Worm (Caenorhabditis elegans): ENCODE measurements around the gene F07C6.2.

The F07C6.2 gene

ce11 chrIV:12757470-12757869 is 33.5 kb upstream of the F07C6.2 start, which contains the start of gene flp-9:
Gene flp-9 (minus strand): TSS chrIV:12757570.
- TF ChIP-seq hnd-1 (tag; optimal IDR thresholded peaks at IDR 0.05): no peak
- TF ChIP-seq scrt-1 (GFP tag; IDR thresholded peaks at IDR 0.05): no peak
- no peak for TF ChIP-seq ceh-36 (tag; optimal IDR thresholded peaks at IDR 0.05)

ce11 chrIV:12762782-12763181 is 28.2 kb upstream of the F07C6.2 start:
- TF ChIP-seq aly-1 (tag; optimal IDR thresholded peaks at IDR 0.05): no peak
- no peak for TF ChIP-seq tbx-37 (GFP tag; conservative IDR thresholded peaks at IDR 0.05)
- no peak for TF ChIP-seq ceh-13 (GFP tag; optimal IDR thresholded peaks at IDR 0.05)
- TF ChIP-seq hmg-4 (GFP tag; optimal IDR thresholded peaks at IDR 0.05): no peak
- TF ChIP-seq ceh-36 (tag; optimal IDR thresholded peaks at IDR 0.05): no peak
- TF ChIP-seq ets-7 (tag; optimal IDR thresholded peaks at IDR 0.05): no peak
- no peak for TF ChIP-seq F13C5.2 (tag; optimal IDR thresholded peaks at IDR 0.05)
- no peak for TF ChIP-seq B0310.2 (tag; optimal IDR thresholded peaks at IDR 0.05)
- no peak for TF ChIP-seq hmbx-1 (tag; optimal IDR thresholded peaks at IDR 0.05)
- no peak for TF ChIP-seq hnd-1 (tag; optimal IDR thresholded peaks at IDR 0.05)
- no peak for TF ChIP-seq pes-1 (GFP tag; IDR thresholded peaks at IDR 0.05)
- no peak for TF ChIP-seq ama-1 (optimal IDR thresholded peaks at IDR 0.05)
- no peak for TF ChIP-seq scrt-1 (GFP tag; IDR thresholded peaks at IDR 0.05)
- TF ChIP-seq sea-1 (GFP tag; conservative IDR thresholded peaks at IDR 0.05): no peak
- TF ChIP-seq tbx-11 (GFP tag; IDR thresholded peaks at IDR 0.05): no peak
- TF ChIP-seq tra-4 (tag; optimal IDR thresholded peaks at IDR 0.05): no peak
- no peak for TF ChIP-seq flt-1 (GFP tag; IDR thresholded peaks at IDR 0.05)

DNA sequence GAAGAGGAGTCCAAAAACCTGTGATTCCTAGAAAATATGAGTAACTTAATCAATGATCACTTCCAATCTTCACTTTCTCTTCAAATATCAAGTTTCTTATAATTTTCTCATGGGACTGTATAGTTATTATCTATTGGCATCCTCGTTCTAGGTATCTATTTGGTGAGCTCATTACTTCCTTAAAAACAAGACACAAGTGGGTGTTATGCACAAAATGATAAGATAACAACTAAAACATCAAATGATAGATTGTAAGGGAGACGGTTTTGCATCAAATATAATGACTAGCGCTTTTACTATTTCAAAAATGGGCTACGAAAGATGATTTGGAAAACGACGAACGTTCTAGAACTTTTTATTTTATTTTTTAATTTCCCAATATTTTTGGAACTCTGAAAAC is 25.9 kb upstream of the F07C6.2 start, which contains the start of gene ZK897.10:
Gene ZK897.10 (plus strand): TSS at position 285 of the 400 bp plus-strand sequence.
- TF ChIP-seq F13C5.2 (tag; optimal IDR thresholded peaks at IDR 0.05): no peak

DNA sequence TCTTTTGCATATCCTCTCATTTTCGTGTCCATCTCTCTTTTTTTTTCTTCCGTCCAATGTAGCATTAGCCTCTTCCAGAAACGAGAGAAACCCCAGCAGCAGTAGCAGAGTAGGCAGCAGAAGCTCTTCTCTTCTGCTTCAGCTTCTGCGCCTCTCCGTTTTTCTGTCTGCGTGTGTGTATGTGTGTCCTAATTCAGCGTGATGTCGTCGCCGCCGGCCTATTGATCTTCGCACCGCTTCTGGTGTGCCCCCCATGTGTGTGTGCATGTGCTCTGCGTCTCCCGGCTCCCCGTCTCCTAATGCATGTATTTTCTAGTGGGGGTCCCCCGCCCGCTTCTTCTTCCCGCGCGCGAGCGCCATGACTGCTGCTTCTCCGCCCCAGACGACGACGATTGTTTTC is 19.6 kb upstream of the F07C6.2 start:
- TF ChIP-seq flt-1 (GFP tag; IDR thresholded peaks at IDR 0.05) (no peak), hmbx-1 (tag; optimal IDR thresholded peaks at IDR 0.05) (no peak), B0310.2 (tag; optimal IDR thresholded peaks at IDR 0.05) (no peak), hmg-4 (GFP tag; optimal IDR thresholded peaks at IDR 0.05) (no peak), ama-1 (optimal IDR thresholded peaks at IDR 0.05) (no peak), hnd-1 (tag; optimal IDR thresholded peaks at IDR 0.05) (no peak), F13C5.2 (tag; optimal IDR thresholded peaks at IDR 0.05) (no peak), tbx-11 (GFP tag; IDR thresholded peaks at IDR 0.05) (no peak), ets-7 (tag; optimal IDR thresholded peaks at IDR 0.05) (no peak), scrt-1 (GFP tag; IDR thresholded peaks at IDR 0.05) (no peak), ceh-36 (tag; optimal IDR thresholded peaks at IDR 0.05) (no peak), tbx-37 (GFP tag; conservative IDR thresholded peaks at IDR 0.05) (no peak), pes-1 (GFP tag; IDR thresholded peaks at IDR 0.05) (no peak), tra-4 (tag; optimal IDR thresholded peaks at IDR 0.05) (no peak), sea-1 (GFP tag; conservative IDR thresholded peaks at IDR 0.05) (no peak), ceh-13 (GFP tag; optimal IDR thresholded peaks at IDR 0.05) (no peak), aly-1 (tag; optimal IDR thresholded peaks at IDR 0.05) (no peak)

DNA sequence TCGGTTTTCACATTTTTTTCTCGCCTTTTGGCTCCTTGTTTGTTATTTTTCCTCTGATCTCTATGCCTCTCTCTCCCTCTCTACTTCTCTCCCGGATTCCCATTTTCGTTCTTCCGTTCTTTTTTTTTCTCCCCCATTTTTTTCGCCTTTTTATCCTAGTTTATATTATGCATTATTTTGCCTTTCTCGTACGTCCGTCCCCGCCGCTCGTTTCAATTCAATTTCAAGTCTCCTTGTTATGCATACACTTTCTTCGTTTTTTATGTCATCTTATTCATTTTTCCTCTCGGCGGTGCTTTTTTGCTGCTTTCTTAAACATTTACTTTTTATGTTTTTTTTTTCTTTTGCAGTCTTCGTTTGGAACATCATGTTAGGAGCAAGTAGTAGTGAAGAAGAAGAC is 17.5 kb upstream of the F07C6.2 start, which contains the start of gene unc-31:
Gene unc-31 (plus strand): TSS at position 349 of the 400 bp plus-strand sequence.
- no peak for TF ChIP-seq scrt-1 (GFP tag; IDR thresholded peaks at IDR 0.05)
- TF ChIP-seq aly-1 (tag; optimal IDR thresholded peaks at IDR 0.05): no peak
- no peak for TF ChIP-seq ceh-13 (GFP tag; optimal IDR thresholded peaks at IDR 0.05)
- no peak for TF ChIP-seq B0310.2 (tag; optimal IDR thresholded peaks at IDR 0.05)
- no peak for TF ChIP-seq ceh-36 (tag; optimal IDR thresholded peaks at IDR 0.05)
- TF ChIP-seq hmg-4 (GFP tag; optimal IDR thresholded peaks at IDR 0.05): no peak
- no peak for TF ChIP-seq ama-1 (optimal IDR thresholded peaks at IDR 0.05)
- no peak for TF ChIP-seq hmbx-1 (tag; optimal IDR thresholded peaks at IDR 0.05)
- TF ChIP-seq hnd-1 (tag; optimal IDR thresholded peaks at IDR 0.05): no peak
- no peak for TF ChIP-seq ets-7 (tag; optimal IDR thresholded peaks at IDR 0.05)
- TF ChIP-seq sea-1 (GFP tag; conservative IDR thresholded peaks at IDR 0.05): no peak

ce11 chrIV:12780980-12781379 is 10.0 kb upstream of the F07C6.2 start:
- no peak for TF ChIP-seq ets-7 (tag; optimal IDR thresholded peaks at IDR 0.05)
- no peak for TF ChIP-seq ceh-13 (GFP tag; optimal IDR thresholded peaks at IDR 0.05)
- no peak for TF ChIP-seq aly-1 (tag; optimal IDR thresholded peaks at IDR 0.05)
- no peak for TF ChIP-seq hnd-1 (tag; optimal IDR thresholded peaks at IDR 0.05)
- no peak for TF ChIP-seq hmbx-1 (tag; optimal IDR thresholded peaks at IDR 0.05)

DNA sequence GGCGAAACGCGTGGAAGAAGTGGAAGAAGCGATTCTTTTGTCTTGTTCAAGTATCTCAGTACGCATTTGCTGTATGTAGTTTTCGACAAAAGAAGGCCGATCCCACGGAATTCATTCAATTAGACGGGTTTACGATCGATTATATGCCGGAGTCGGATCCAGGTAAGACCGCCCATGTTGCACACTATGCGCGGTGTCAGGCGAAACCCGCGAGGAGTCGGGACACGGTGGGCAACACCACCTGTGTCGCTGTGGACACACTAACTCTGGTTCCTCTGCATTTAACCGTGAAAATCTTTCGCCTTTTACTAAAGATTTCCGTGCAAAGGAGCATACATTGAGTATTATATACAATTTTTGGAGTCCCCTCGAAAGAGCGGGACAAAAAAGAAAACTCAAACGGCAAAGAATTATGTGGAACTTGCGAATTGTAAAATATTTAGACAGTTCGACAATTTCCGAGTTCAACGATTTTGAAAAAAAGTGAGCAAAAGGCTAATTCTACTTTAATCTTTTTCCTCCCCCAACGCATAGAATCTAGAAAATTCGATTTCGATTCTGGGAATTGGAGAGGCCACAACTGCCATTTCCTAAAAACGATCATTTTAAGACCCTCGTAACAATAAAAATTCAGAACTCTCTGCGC is 9.0 kb upstream of the F07C6.2 start:
- TF ChIP-seq sea-1 (GFP tag; conservative IDR thresholded peaks at IDR 0.05): 0 out of 2 replicates have a peak, but pooled peaks have one; percentile 40
- no peak for TF ChIP-seq ets-7 (tag; optimal IDR thresholded peaks at IDR 0.05)

ce11 chrIV:12783165-12783564 is 7.8 kb upstream of the F07C6.2 start:
- no peak for TF ChIP-seq scrt-1 (GFP tag; IDR thresholded peaks at IDR 0.05)
- no peak for TF ChIP-seq F13C5.2 (tag; optimal IDR thresholded peaks at IDR 0.05)
- TF ChIP-seq sea-1 (GFP tag; conservative IDR thresholded peaks at IDR 0.05): no peak
- TF ChIP-seq tra-4 (tag; optimal IDR thresholded peaks at IDR 0.05): no peak

DNA sequence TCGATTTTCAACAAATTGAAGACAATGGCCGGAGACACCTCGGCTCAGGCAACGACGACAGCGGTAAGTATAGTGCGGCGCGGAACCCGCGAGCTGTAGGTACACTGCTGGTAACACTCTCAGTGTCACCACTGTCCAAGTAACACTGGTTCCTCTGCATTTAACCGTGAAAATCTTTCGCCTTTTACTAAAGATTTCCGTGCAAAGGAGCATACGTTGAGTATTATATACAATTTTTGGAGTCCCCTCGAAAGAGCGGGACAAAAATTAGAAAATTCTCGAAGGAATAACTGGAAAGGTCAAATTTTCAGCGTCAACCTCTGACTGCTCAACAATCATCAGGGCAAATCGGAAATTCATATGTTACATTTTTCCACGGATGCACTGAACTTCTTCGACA is 5.0 kb upstream of the F07C6.2 start:
- TF ChIP-seq ceh-36 (tag; optimal IDR thresholded peaks at IDR 0.05): no peak
- TF ChIP-seq tbx-11 (GFP tag; IDR thresholded peaks at IDR 0.05): no peak
- no peak for TF ChIP-seq scrt-1 (GFP tag; IDR thresholded peaks at IDR 0.05)
- TF ChIP-seq B0310.2 (tag; optimal IDR thresholded peaks at IDR 0.05): no peak
- no peak for TF ChIP-seq sea-1 (GFP tag; conservative IDR thresholded peaks at IDR 0.05)
- no peak for TF ChIP-seq ceh-13 (GFP tag; optimal IDR thresholded peaks at IDR 0.05)
- TF ChIP-seq hnd-1 (tag; optimal IDR thresholded peaks at IDR 0.05): no peak
- no peak for TF ChIP-seq tra-4 (tag; optimal IDR thresholded peaks at IDR 0.05)
- TF ChIP-seq pes-1 (GFP tag; IDR thresholded peaks at IDR 0.05): no peak
